Worm (Caenorhabditis elegans) whole organism, L4/young adult: ENCODE results near the gene acs-12.

Experiments
- dao-5 ChIP-seq: sonication (generic microtip); optimal IDR thresholded peaks from 2 replicates; lab custom pipeline; 2016; ENCODE audit warnings: missing genotype, missing genetic modification characterization, moderate library complexity, missing compliant biosample characterization
- him-1 ChIP-seq: sonication (generic microtip); optimal IDR thresholded peaks from 2 replicates; lab custom pipeline; 2016; ENCODE audit warnings: missing genotype, missing genetic modification reagents, missing genetic modification characterization, missing compliant biosample characterization

- no peak for TF ChIP-seq dao-5 (tag; lab: Kevin White, UChicago)
- TF ChIP-seq him-1 (tag; lab: Kevin White, UChicago): no peak
Measured at ce11 chrV:20866406-20866805, 37.6 kb upstream of the acs-12 start.
